Worm (Caenorhabditis elegans) whole organism, late embryonic: ENCODE results near the gene H25K10.1.

Source experiments
- T23F11.4 ChIP-seq: fragments of 200-800 bp; sonication (Bioruptor generic); optimal IDR thresholded peaks from 2 replicates; lab custom pipeline; 2018; ENCODE audit warnings: mild to moderate bottlenecking, missing genetic modification characterization, missing compliant biosample characterization
- Y22D7AL.16 ChIP-seq: sonication (generic microtip); optimal IDR thresholded peaks from 2 replicates; lab custom pipeline; 2016; ENCODE audit warnings: missing genetic modification characterization, missing compliant biosample characterization
- ahr-1 ChIP-seq: sonication (generic microtip); optimal IDR thresholded peaks from 2 replicates; lab custom pipeline; 2016; ENCODE audit warnings: missing genetic modification characterization, missing compliant biosample characterization
- ama-1 ChIP-seq: fragments of 150-350 bp; optimal IDR thresholded peaks from 2 replicates; lab custom pipeline; 2014
- ceh-14 ChIP-seq: sonication (generic microtip); optimal IDR thresholded peaks from 2 replicates; lab custom pipeline; 2016; ENCODE audit warnings: missing genotype, missing genetic modification characterization, missing compliant biosample characterization
- ceh-19 ChIP-seq: fragments of 200-800 bp; sonication (Bioruptor generic); optimal IDR thresholded peaks from 2 replicates; lab custom pipeline; 2018; ENCODE audit warnings: mild to moderate bottlenecking, missing genetic modification characterization, missing compliant biosample characterization
- ceh-22 ChIP-seq: sonication (generic microtip); optimal IDR thresholded peaks from 2 replicates; lab custom pipeline; 2017; ENCODE audit warnings: missing biosample characterization, missing genetic modification characterization
- ceh-31 ChIP-seq: sonication (generic microtip); optimal IDR thresholded peaks from 2 replicates; lab custom pipeline; 2016; ENCODE audit warnings: missing genetic modification characterization, missing compliant biosample characterization
- ceh-45 ChIP-seq: fragments of 200-800 bp; sonication (Bioruptor generic); IDR thresholded peaks from 2 replicates; pipeline ENCODE4 v1.3.6; 2022; ENCODE audit warnings: missing genetic modification reagents, missing genetic modification characterization, missing compliant biosample characterization
- che-1 ChIP-seq: sonication (generic microtip); optimal IDR thresholded peaks from 2 replicates; lab custom pipeline; 2016; ENCODE audit warnings: mild to moderate bottlenecking, missing genetic modification characterization, missing compliant biosample characterization
- dmd-4 ChIP-seq: sonication (generic microtip); optimal IDR thresholded peaks from 2 replicates; lab custom pipeline; 2016; ENCODE audit warnings: borderline replicate concordance, missing genetic modification characterization, missing compliant biosample characterization
- elt-2 ChIP-seq: sonication (generic microtip); optimal IDR thresholded peaks from 2 replicates; lab custom pipeline; 2016; ENCODE audit warnings: missing genetic modification reagents, missing genetic modification characterization, missing compliant biosample characterization
- ets-4 ChIP-seq: sonication (generic microtip); optimal IDR thresholded peaks from 2 replicates; lab custom pipeline; 2016; ENCODE audit warnings: missing genetic modification characterization, missing compliant biosample characterization
- eyg-1 ChIP-seq: sonication (generic microtip); optimal IDR thresholded peaks from 2 replicates; lab custom pipeline; 2016; ENCODE audit warnings: missing genotype, missing genetic modification characterization, missing compliant biosample characterization
- fkh-6 ChIP-seq: sonication (generic microtip); optimal IDR thresholded peaks from 2 replicates; lab custom pipeline; 2016; ENCODE audit warnings: missing genetic modification characterization, missing compliant biosample characterization
- gmeb-2 ChIP-seq: sonication (generic microtip); optimal IDR thresholded peaks from 2 replicates; lab custom pipeline; 2016; ENCODE audit warnings: missing genetic modification characterization, inconsistent platforms, missing compliant biosample characterization
- hlh-13 ChIP-seq: fragments of 200-800 bp; sonication (Bioruptor generic); optimal IDR thresholded peaks from 2 replicates; lab custom pipeline; 2018; ENCODE audit warnings: mild to moderate bottlenecking, missing genetic modification characterization, missing compliant biosample characterization
- hlh-15 ChIP-seq: sonication (generic microtip); optimal IDR thresholded peaks from 2 replicates; lab custom pipeline; 2016; ENCODE audit warnings: missing genetic modification characterization, missing compliant biosample characterization
- hlh-30 ChIP-seq: sonication (generic microtip); optimal IDR thresholded peaks from 2 replicates; lab custom pipeline; 2017; ENCODE audit warnings: antibody characterized with exemption, missing genetic modification characterization, missing compliant biosample characterization; ENCODE audit not compliant: insufficient read depth
- hlh-6 ChIP-seq: sonication (generic microtip); optimal IDR thresholded peaks from 2 replicates; lab custom pipeline; 2016; ENCODE audit warnings: missing genotype, missing genetic modification characterization, missing compliant biosample characterization
- lim-6 ChIP-seq: sonication (generic microtip); optimal IDR thresholded peaks from 2 replicates; lab custom pipeline; 2016; ENCODE audit warnings: missing genetic modification characterization, missing compliant biosample characterization
- madf-2 ChIP-seq: sonication (generic microtip); optimal IDR thresholded peaks from 2 replicates; lab custom pipeline; 2017; ENCODE audit warnings: missing genetic modification characterization, missing compliant biosample characterization
- mec-3 ChIP-seq: sonication (generic microtip); optimal IDR thresholded peaks from 2 replicates; lab custom pipeline; 2016; ENCODE audit warnings: borderline replicate concordance, missing genetic modification characterization, missing compliant biosample characterization
- nfya-1 ChIP-seq: sonication (generic microtip); optimal IDR thresholded peaks from 2 replicates; lab custom pipeline; 2017; ENCODE audit warnings: missing genetic modification characterization, mild to moderate bottlenecking, missing compliant biosample characterization, antibody characterized with exemption, moderate library complexity
- nhr-11 ChIP-seq: fragments of 150-350 bp; optimal IDR thresholded peaks from 2 replicates; lab custom pipeline; 2014; ENCODE audit warnings: missing biosample characterization, missing genetic modification characterization
- nhr-232 ChIP-seq: sonication (generic microtip); optimal IDR thresholded peaks from 2 replicates; lab custom pipeline; 2016; ENCODE audit warnings: missing genetic modification characterization, missing compliant biosample characterization
- odd-2 ChIP-seq: sonication (generic microtip); optimal IDR thresholded peaks from 2 replicates; lab custom pipeline; 2017; ENCODE audit warnings: antibody characterized with exemption, mild to moderate bottlenecking, missing genetic modification characterization, missing compliant biosample characterization
- pax-1 ChIP-seq: fragments of 150-350 bp; optimal IDR thresholded peaks from 2 replicates; lab custom pipeline; 2014; ENCODE audit warnings: missing biosample characterization, missing genetic modification characterization
- pha-4 ChIP-seq: fragments of 150-350 bp; optimal IDR thresholded peaks from 2 replicates; lab custom pipeline; 2018; ENCODE audit warnings: missing biosample characterization, missing genetic modification reagents, missing genetic modification characterization
- pros-1 ChIP-seq: fragments of 150-350 bp; optimal IDR thresholded peaks from 2 replicates; lab custom pipeline; 2014; ENCODE audit warnings: missing biosample characterization, missing genetic modification reagents, missing genetic modification characterization
- rnt-1 ChIP-seq: sonication (generic microtip); optimal IDR thresholded peaks from 2 replicates; lab custom pipeline; 2016; ENCODE audit warnings: missing genetic modification characterization, missing compliant biosample characterization
- sdc-2 ChIP-seq: sonication (generic microtip); optimal IDR thresholded peaks from 2 replicates; lab custom pipeline; 2016; ENCODE audit warnings: missing genotype, missing genetic modification characterization, missing compliant biosample characterization
- sox-2 ChIP-seq: fragments of 200-800 bp; sonication (Bioruptor generic); IDR thresholded peaks from 2 replicates; pipeline ENCODE4 v1.3.6; 2022; ENCODE audit warnings: missing genetic modification reagents, missing genetic modification characterization, missing compliant biosample characterization
- syd-9 ChIP-seq: sonication (generic microtip); optimal IDR thresholded peaks from 2 replicates; lab custom pipeline; 2016; ENCODE audit warnings: mild to moderate bottlenecking, missing genetic modification characterization, moderate library complexity, missing compliant biosample characterization
- unc-3 ChIP-seq, 2 experiments: fragments of 200-800 bp in 1 of 2; sonication (Bioruptor generic) in 1 of 2; sonication (generic microtip) in 1 of 2; conservative IDR thresholded peaks in 1 of 2; optimal IDR thresholded peaks in 1 of 2; 2 replicates each; pipeline versions ENCODE4 v1.3.6 to Lab custom; 2016 to 2022; ENCODE audit warnings: missing compliant biosample characterization in 2 of 2, missing genetic modification characterization in 2 of 2, missing genetic modification reagents in 1 of 2

The H25K10.1 gene

DNA sequence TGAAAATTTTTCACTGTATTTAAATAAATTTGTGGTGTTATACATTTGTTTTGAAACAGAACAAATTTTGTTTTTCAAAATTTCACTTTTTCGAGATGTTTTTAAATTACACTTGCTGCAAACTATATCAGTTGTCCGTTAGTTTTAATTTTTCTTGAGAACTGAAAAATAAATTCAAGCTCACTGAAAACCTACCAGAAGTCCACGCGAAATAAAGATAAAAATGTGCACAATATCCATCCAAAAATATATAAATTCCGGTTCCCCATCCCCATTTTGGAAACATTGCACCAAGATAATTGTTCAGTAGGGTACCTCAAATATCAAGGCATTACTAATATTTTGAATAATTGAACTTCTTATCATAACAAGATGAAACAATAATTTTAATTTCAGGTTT lies 18.5 kb downstream of the H25K10.1 start:
- TF ChIP-seq gmeb-2: no peak
- no peak for TF ChIP-seq ceh-14
- no peak for TF ChIP-seq hlh-6 (tag; lab: Kevin White, UChicago)
- TF ChIP-seq mec-3 (tag; lab: Kevin White, UChicago): no peak
- TF ChIP-seq Y22D7AL.16 (tag; lab: Kevin White, UChicago): no peak
- no peak for TF ChIP-seq ceh-31 (tag; lab: Kevin White, UChicago)
- TF ChIP-seq, all 69 proteins: peak for 0

DNA sequence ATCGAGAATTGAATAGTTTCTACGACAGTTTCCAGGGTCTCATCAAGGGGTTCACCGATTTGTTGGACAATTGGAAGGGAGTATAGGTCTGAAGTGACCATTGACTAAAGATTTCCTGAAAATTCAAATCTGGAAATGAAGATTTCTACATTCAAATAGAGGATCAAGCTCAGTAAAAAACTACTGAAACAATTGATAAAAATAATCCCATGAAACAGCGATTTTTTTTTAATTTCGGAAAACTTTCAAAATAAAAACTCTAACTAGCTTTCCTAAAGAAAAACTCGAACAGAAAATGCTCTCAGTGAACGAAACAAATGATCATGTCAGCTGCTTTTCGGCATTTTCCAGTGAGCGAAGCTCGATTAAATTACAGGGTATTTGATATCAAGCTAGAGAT lies 19.4 kb downstream of the H25K10.1 start, which contains the start of gene srv-11:
Gene srv-11 (minus strand): TSS at position 101 of the 400 bp plus-strand sequence.
- TF ChIP-seq hlh-13 (GFP tag; lab: Kevin White, UChicago) (no peak), nhr-11 (tag; lab: Kevin White, UChicago) (no peak), nhr-232 (tag; lab: Kevin White, UChicago) (no peak), syd-9 (tag; lab: Kevin White, UChicago) (no peak), unc-3 (GFP tag; conservative IDR thresholded peaks at IDR 0.05; lab: Robert Waterston, UW) (no peak), unc-3 (tag; optimal IDR thresholded peaks at IDR 0.05; lab: Kevin White, UChicago) (no peak), fkh-6 (tag; lab: Kevin White, UChicago) (no peak), ets-4 (tag; lab: Kevin White, UChicago) (no peak), sdc-2 (tag; lab: Kevin White, UChicago) (no peak), ahr-1 (no peak), ceh-14 (no peak), nfya-1 (tag; lab: Kevin White, UChicago) (no peak), rnt-1 (tag; lab: Kevin White, UChicago) (no peak), elt-2 (tag; lab: Kevin White, UChicago) (no peak), ceh-22 (tag; lab: Kevin White, UChicago) (no peak)

DNA sequence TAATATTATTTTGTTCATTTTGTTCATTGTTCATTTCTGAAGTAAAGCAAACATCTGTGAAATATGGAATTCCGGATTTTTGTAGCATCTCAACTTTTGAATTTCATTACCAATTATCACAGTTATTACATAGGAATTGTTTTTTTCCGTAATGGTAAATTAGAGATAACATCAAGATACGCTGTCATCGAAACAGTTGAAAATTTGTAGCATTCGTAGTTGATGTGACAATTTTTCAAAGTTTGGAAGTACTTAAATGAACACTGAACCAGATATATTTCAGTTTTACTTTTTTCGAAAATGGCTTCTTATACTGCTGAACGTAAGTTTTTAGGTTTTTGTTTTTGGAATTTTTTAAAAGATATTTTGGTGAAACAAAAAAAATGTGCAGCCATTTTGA lies 23.6 kb downstream of the H25K10.1 start, which contains the start of gene H25K10.4:
Gene H25K10.4 (plus strand): TSS at position 301 of the 400 bp plus-strand sequence.
- TF ChIP-seq nfya-1 (tag; lab: Kevin White, UChicago) (no peak), ceh-19 (GFP tag; lab: Kevin White, UChicago) (no peak), pha-4 (tag; lab: Kevin White, UChicago) (no peak), hlh-15 (tag; lab: Kevin White, UChicago) (no peak), T23F11.4 (GFP tag; lab: Kevin White, UChicago) (no peak), eyg-1 (no peak), dmd-4 (tag; lab: Kevin White, UChicago) (no peak), ama-1 (lab: Kevin White, UChicago) (no peak), pax-1 (no peak)
- TF ChIP-seq, all 69 proteins: peak for 0

DNA sequence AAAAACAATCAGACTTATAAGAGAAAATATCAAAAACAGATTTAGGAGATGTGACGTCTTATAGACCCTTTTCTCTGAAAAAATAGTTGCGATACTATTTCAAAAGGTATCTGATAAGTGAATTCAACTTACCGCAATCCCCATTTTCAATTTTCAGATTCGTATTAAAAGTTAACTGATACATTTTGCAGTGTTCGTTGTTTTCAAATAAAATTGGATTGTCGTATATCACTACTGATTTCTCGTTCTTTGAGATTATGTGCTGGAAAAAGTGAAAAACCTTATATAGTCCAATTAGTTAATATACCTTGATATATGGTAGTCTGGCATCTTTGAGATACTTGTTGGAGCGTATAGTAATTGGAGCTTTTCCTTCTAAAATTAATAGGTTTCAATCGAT lies 28.3 kb downstream of the H25K10.1 start:
- TF ChIP-seq che-1 (tag; lab: Kevin White, UChicago): no peak
- TF ChIP-seq fkh-6 (tag; lab: Kevin White, UChicago): no peak
- TF ChIP-seq odd-2 (tag; lab: Kevin White, UChicago): no peak

DNA sequence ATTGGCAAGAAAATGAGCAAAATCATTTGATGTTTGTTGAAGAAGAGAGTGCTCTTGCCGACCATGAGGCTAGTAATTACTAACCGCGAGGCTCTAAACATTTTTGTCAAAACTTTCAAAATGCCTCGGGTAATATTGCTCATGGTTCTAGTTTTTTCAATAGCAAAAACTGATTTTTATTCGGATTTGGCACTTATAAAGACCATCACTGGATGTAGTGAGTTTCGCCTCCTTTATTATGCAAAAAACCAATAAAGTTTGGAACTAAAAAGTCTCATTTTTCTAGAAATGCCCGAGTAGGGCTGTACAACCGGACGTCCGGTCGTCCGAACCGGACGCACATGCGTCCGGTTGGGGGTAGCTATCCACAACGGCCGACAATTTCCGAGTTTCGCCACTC lies 30.9 kb downstream of the H25K10.1 start, which contains the start of the genes hpa-1 and irld-39:
Gene hpa-1 (minus strand): TSS at position 101 of the 400 bp plus-strand sequence.
Gene irld-39 (plus strand): TSS at position 121 of the 400 bp plus-strand sequence.
- TF ChIP-seq lim-6: no peak
- no peak for TF ChIP-seq hlh-30 (tag; lab: Kevin White, UChicago)
- no peak for TF ChIP-seq madf-2 (tag; lab: Kevin White, UChicago)
- TF ChIP-seq sox-2: no peak
- TF ChIP-seq pros-1: no peak
- no peak for TF ChIP-seq ceh-45 (GFP tag; lab: Robert Waterston, UW)
- TF ChIP-seq che-1 (tag; lab: Kevin White, UChicago): no peak
